Worm (Caenorhabditis elegans) whole organism, L3 larva: Measurements from ENCODE around the gene cal-3.

ENCODE experiments used
- ZK546.5 ChIP-seq: sonication (generic microtip); optimal IDR thresholded peaks from 2 replicates; lab custom pipeline; 2017; ENCODE audit warnings: missing biosample characterization, missing genetic modification characterization
- lin-39 ChIP-seq: fragments of 150-350 bp; optimal IDR thresholded peaks from 2 replicates; lab custom pipeline; 2018; ENCODE audit warnings: missing biosample characterization, missing genetic modification reagents, missing genetic modification characterization
- nhr-28 ChIP-seq: fragments of 150-350 bp; optimal IDR thresholded peaks from 2 replicates; lab custom pipeline; 2014; ENCODE audit warnings: missing biosample characterization, missing genetic modification characterization
- unc-62 ChIP-seq: fragments of 150-350 bp; sonication (generic microtip); optimal IDR thresholded peaks from 4 replicates; lab custom pipeline; 2014; ENCODE audit warnings: missing biosample characterization, missing genetic modification reagents, missing genetic modification characterization

DNA sequence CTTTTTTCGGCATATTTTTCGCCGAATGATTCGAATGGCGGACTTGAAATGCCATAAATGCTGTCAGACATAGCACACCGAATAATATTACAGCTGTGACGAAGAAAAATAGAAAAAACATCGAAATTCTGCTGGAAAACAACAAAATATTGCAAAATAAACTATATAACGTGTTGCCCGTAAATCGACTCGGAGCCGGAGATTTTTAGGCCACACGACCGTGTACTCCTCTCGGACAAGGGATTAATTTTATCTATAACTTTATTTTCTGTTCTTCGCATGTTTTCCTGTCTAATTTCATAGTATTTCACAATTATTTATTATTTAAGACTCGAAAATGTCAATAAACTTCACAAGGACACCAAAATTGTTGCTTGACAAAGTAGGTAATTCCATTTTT lies 31.7 kb downstream of the cal-3 start, which contains the start of the genes algn-14 and M02B7.2:
- TF ChIP-seq unc-62 (no peak), nhr-28 (no peak), lin-39 (peak; percentile 9), ZK546.5 (tag; lab: Kevin White, UChicago) (no peak)
